Worm (Caenorhabditis elegans) whole organism, L2 larva: ENCODE results near the gene clec-132.

Source experiments
- ZK546.5 ChIP-seq: sonication (generic microtip); optimal IDR thresholded peaks from 2 replicates; lab custom pipeline; 2017; ENCODE audit warnings: missing biosample characterization, missing genetic modification characterization
- ceh-82 ChIP-seq: fragments of 150-350 bp; optimal IDR thresholded peaks from 2 replicates; lab custom pipeline; 2014; ENCODE audit warnings: missing biosample characterization, missing genetic modification characterization
- lin-39 ChIP-seq: fragments of 150-350 bp; optimal IDR thresholded peaks from 2 replicates; lab custom pipeline; 2014; ENCODE audit warnings: missing biosample characterization, missing genetic modification reagents, missing genetic modification characterization
- mab-5 ChIP-seq: fragments of 150-350 bp; optimal IDR thresholded peaks from 2 replicates; lab custom pipeline; 2014; ENCODE audit warnings: missing biosample characterization, missing genetic modification characterization
- mdl-1 ChIP-seq, 2 experiments: fragments of 150-350 bp in 1 of 2; sonication (generic microtip) in 1 of 2; optimal IDR thresholded peaks; 2 replicates each; lab custom pipeline; 2017; ENCODE audit warnings: missing biosample characterization in 2 of 2, missing genetic modification characterization in 2 of 2

- TF ChIP-seq lin-39 (tag; lab: Kevin White, UChicago) (no peak), ZK546.5 (tag; lab: Kevin White, UChicago) (no peak), mdl-1 (tag; optimal IDR thresholded peaks at IDR 0.05; lab: Kevin White, UChicago) (no peak), ceh-82 (tag; lab: Kevin White, UChicago) (no peak), mab-5 (tag; lab: Kevin White, UChicago) (no peak)
Measured at ce11 chrII:3573255-3573654, 3.6 kb upstream of the clec-132 start, which contains the start of gene clec-130.
